Fruit fly (Drosophila melanogaster) whole organism, embryonic: Measurements from ENCODE around the gene CG46317.

Source experiments
- Asciz ChIP-seq: fragments of 200-800 bp; sonication (Bioruptor generic); optimal IDR thresholded peaks from 2 replicates; lab custom pipeline; 2017; ENCODE audit warnings: missing biosample characterization, mild to moderate bottlenecking, missing genetic modification characterization, missing genetic modification reagents
- BEAF-32 ChIP-seq: fragments of 200-800 bp; sonication (Bioruptor generic); optimal IDR thresholded peaks from 3 replicates; lab custom pipeline; 2017; ENCODE audit warnings: missing biosample characterization, missing genetic modification characterization, mild to moderate bottlenecking, moderate library complexity, missing genetic modification reagents
- Bdp1 ChIP-seq: fragments of 200-800 bp; sonication (Bioruptor generic); optimal IDR thresholded peaks from 3 replicates; lab custom pipeline; 2016; ENCODE audit warnings: missing biosample characterization, missing genetic modification characterization
- CG10366 ChIP-seq: fragments of 200-800 bp; sonication (Bioruptor generic); IDR thresholded peaks from 2 replicates; pipeline ENCODE4 v1.3.6; 2022; ENCODE audit warnings: missing biosample characterization, missing genetic modification characterization
- CG11695 ChIP-seq: fragments of 200-800 bp; sonication (Bioruptor generic); IDR thresholded peaks from 3 replicates; pipeline ENCODE4 v1.3.6; 2022; ENCODE audit warnings: missing biosample characterization, missing genetic modification characterization
- CG11696 ChIP-seq: fragments of 200-800 bp; sonication (Bioruptor generic); IDR thresholded peaks from 2 replicates; pipeline ENCODE4 v1.3.6; 2022; ENCODE audit warnings: missing biosample characterization, missing genetic modification characterization
- CG12155 ChIP-seq: fragments of 200-800 bp; sonication (Bioruptor generic); optimal IDR thresholded peaks from 3 replicates; lab custom pipeline; 2016; ENCODE audit warnings: missing biosample characterization, missing genetic modification characterization
- CG17829 ChIP-seq: fragments of 200-800 bp; optimal IDR thresholded peaks from 2 replicates; lab custom pipeline; 2019; ENCODE audit warnings: missing biosample characterization, mild to moderate bottlenecking, missing genetic modification characterization, moderate library complexity
- CG17912 ChIP-seq: fragments of 200-800 bp; sonication (Bioruptor generic); optimal IDR thresholded peaks from 2 replicates; lab custom pipeline; 2018; ENCODE audit warnings: missing biosample characterization, mild to moderate bottlenecking, missing genetic modification characterization
- CG1792 ChIP-seq: fragments of 200-800 bp; sonication (Bioruptor generic); optimal IDR thresholded peaks from 2 replicates; lab custom pipeline; 2016; ENCODE audit warnings: missing biosample characterization, missing genetic modification characterization
- CG30403 ChIP-seq: fragments of 200-800 bp; sonication (Bioruptor generic); optimal IDR thresholded peaks from 3 replicates; lab custom pipeline; 2016; ENCODE audit warnings: missing biosample characterization, missing genetic modification characterization
- CG30431 ChIP-seq: fragments of 200-800 bp; sonication (Bioruptor generic); optimal IDR thresholded peaks from 2 replicates; lab custom pipeline; 2017; ENCODE audit warnings: missing biosample characterization, missing genetic modification characterization
- CG31441 ChIP-seq: fragments of 200-800 bp; sonication (Bioruptor generic); IDR thresholded peaks from 2 replicates; pipeline ENCODE4 v1.3.6; 2022; ENCODE audit warnings: missing biosample characterization, missing genetic modification characterization
- CG4854 ChIP-seq: fragments of 200-800 bp; sonication (Bioruptor generic); optimal IDR thresholded peaks from 2 replicates; lab custom pipeline; 2016; ENCODE audit warnings: missing biosample characterization, missing genetic modification characterization, inconsistent platforms
- CG6272 ChIP-seq: fragments of 200-800 bp; sonication (Bioruptor generic); IDR thresholded peaks from 2 replicates; pipeline ENCODE4 v1.3.6; 2022; ENCODE audit warnings: missing biosample characterization, missing genetic modification characterization
- CG7271 ChIP-seq: fragments of 200-800 bp; sonication (Bioruptor generic); optimal IDR thresholded peaks from 2 replicates; lab custom pipeline; 2018; ENCODE audit warnings: missing biosample characterization, mild to moderate bottlenecking, missing genetic modification characterization, moderate library complexity
- CG9215 ChIP-seq: fragments of 200-800 bp; sonication (Bioruptor generic); IDR thresholded peaks from 2 replicates; pipeline ENCODE4 v1.3.6; 2022; ENCODE audit warnings: missing biosample characterization, missing genetic modification characterization
- Deaf1 ChIP-seq: fragments of 200-800 bp; optimal IDR thresholded peaks from 3 replicates; lab custom pipeline; 2019; ENCODE audit warnings: missing biosample characterization, mild to moderate bottlenecking, missing genetic modification characterization, moderate library complexity
- Hr78 ChIP-seq, 2 experiments: fragments of 200-800 bp in 1 of 2; fragments of >200 bp in 1 of 2; sonication (Bioruptor generic) in 1 of 2; optimal IDR thresholded peaks; 2 replicates each; lab custom pipeline; 2017 to 2019; ENCODE audit warnings: missing biosample characterization in 2 of 2, missing genetic modification characterization in 2 of 2, mild to moderate bottlenecking in 1 of 2, moderate library complexity in 1 of 2
- Meics ChIP-seq: fragments of 200-800 bp; sonication (Bioruptor generic); optimal IDR thresholded peaks from 2 replicates; lab custom pipeline; 2017; ENCODE audit warnings: missing biosample characterization, mild to moderate bottlenecking, missing genetic modification characterization
- Nf-YB ChIP-seq: fragments of 200-800 bp; sonication (Bioruptor generic); optimal IDR thresholded peaks from 3 replicates; lab custom pipeline; 2019; ENCODE audit warnings: missing biosample characterization, mild to moderate bottlenecking, missing genetic modification characterization, moderate library complexity
- Oli ChIP-seq: fragments of 200-800 bp; sonication (Bioruptor generic); optimal IDR thresholded peaks from 2 replicates; lab custom pipeline; 2018; ENCODE audit warnings: missing biosample characterization, mild to moderate bottlenecking, missing genetic modification characterization, moderate library complexity
- Sry-δ ChIP-seq: fragments of 200-800 bp; sonication (Bioruptor generic); optimal IDR thresholded peaks from 2 replicates; lab custom pipeline; 2016; ENCODE audit warnings: missing biosample characterization, missing genetic modification characterization
- Xbp1 ChIP-seq: fragments of 200-800 bp; sonication (Bioruptor generic); optimal IDR thresholded peaks from 3 replicates; lab custom pipeline; 2016; ENCODE audit warnings: missing biosample characterization, mild to moderate bottlenecking, missing genetic modification characterization
- bsh ChIP-seq, 2 experiments: fragments of 200-800 bp; sonication (Bioruptor generic); optimal IDR thresholded peaks; 2 replicates each; lab custom pipeline; 2017 to 2018; ENCODE audit warnings: mild to moderate bottlenecking in 2 of 2, missing biosample characterization in 2 of 2, missing genetic modification characterization in 2 of 2, moderate library complexity in 1 of 2
- chif ChIP-seq, 2 experiments: fragments of 200-800 bp; sonication (Bioruptor generic); optimal IDR thresholded peaks; 3 replicates each; lab custom pipeline; 2016; ENCODE audit warnings: missing biosample characterization in 2 of 2, missing genetic modification characterization in 2 of 2
- ci ChIP-seq: fragments of 200-800 bp; sonication (Bioruptor generic); IDR thresholded peaks from 3 replicates; pipeline ENCODE4 v1.3.6; 2022; ENCODE audit warnings: missing biosample characterization, missing genetic modification characterization
- croc ChIP-seq: fragments of 200-800 bp; sonication (Bioruptor generic); conservative IDR thresholded peaks from 3 replicates; pipeline ENCODE4 v1.3.6; 2022; ENCODE audit warnings: missing biosample characterization, missing genetic modification characterization
- da ChIP-seq: fragments of 200-800 bp; sonication (Bioruptor generic); optimal IDR thresholded peaks from 2 replicates; lab custom pipeline; 2016; ENCODE audit warnings: missing biosample characterization, missing genetic modification characterization
- danr ChIP-seq: fragments of 200-800 bp; sonication (Bioruptor generic); IDR thresholded peaks from 2 replicates; pipeline ENCODE4 v1.3.6; 2022; ENCODE audit warnings: missing biosample characterization, missing genetic modification characterization
- dimm ChIP-seq: fragments of 200-800 bp; sonication (Bioruptor generic); IDR thresholded peaks from 2 replicates; pipeline ENCODE4 v1.3.6; 2022; ENCODE audit warnings: missing biosample characterization, missing genetic modification characterization
- dpn ChIP-seq, 2 experiments: fragments of 200-800 bp; sonication (Bioruptor generic); optimal IDR thresholded peaks; 3 replicates each; lab custom pipeline; 2016; ENCODE audit warnings: missing biosample characterization in 2 of 2, missing genetic modification characterization in 2 of 2
- dysf ChIP-seq: fragments of 200-800 bp; sonication (Bioruptor generic); IDR thresholded peaks from 3 replicates; pipeline ENCODE4 v1.3.6; 2022; ENCODE audit warnings: missing biosample characterization, missing genetic modification characterization
- esg ChIP-seq: fragments of 200-800 bp; sonication (Bioruptor generic); conservative IDR thresholded peaks from 2 replicates; pipeline ENCODE4 v1.3.6; 2022; ENCODE audit warnings: missing biosample characterization, missing genetic modification characterization
- kni ChIP-seq: fragments of 200-800 bp; sonication (Bioruptor generic); optimal IDR thresholded peaks from 3 replicates; lab custom pipeline; 2017; ENCODE audit warnings: mild to moderate bottlenecking, missing biosample characterization, missing genetic modification reagents, missing genetic modification characterization
- lov ChIP-seq, 2 experiments: fragments of 200-800 bp in 1 of 2; fragments of >200 bp in 1 of 2; sonication (Bioruptor generic) in 1 of 2; IDR thresholded peaks in 1 of 2; optimal IDR thresholded peaks in 1 of 2; 2 replicates in 1 of 2; 3 replicates in 1 of 2; pipeline versions ENCODE4 v1.3.6 to Lab custom; 2017 to 2022; ENCODE audit warnings: missing biosample characterization in 1 of 2, missing genetic modification characterization in 1 of 2
- org-1 ChIP-seq: fragments of 200-800 bp; sonication (Bioruptor generic); optimal IDR thresholded peaks from 2 replicates; lab custom pipeline; 2017; ENCODE audit warnings: missing biosample characterization, missing genetic modification characterization
- pan ChIP-seq, 4 experiments: fragments of >200 bp in 3 of 4; fragments of 200-800 bp in 1 of 4; sonication (Bioruptor generic) in 1 of 4; optimal IDR thresholded peaks in 3 of 4; IDR thresholded peaks in 1 of 4; 2 replicates each; pipeline versions ENCODE4 v1.3.6 to Lab custom; 2017 to 2022; ENCODE audit warnings: missing biosample characterization in 2 of 4, missing genetic modification characterization in 2 of 4, mixed read lengths in 1 of 4
- prd ChIP-seq, 3 experiments: fragments of >200 bp in 2 of 3; fragments of 200-800 bp in 1 of 3; sonication (Bioruptor generic) in 1 of 3; optimal IDR thresholded peaks in 2 of 3; IDR thresholded peaks in 1 of 3; 2 replicates in 2 of 3; 3 replicates in 1 of 3; pipeline versions ENCODE4 v1.3.6 to Lab custom; 2017 to 2022; ENCODE audit warnings: missing biosample characterization in 1 of 3, missing genetic modification characterization in 1 of 3
- slbo ChIP-seq: fragments of 200-800 bp; sonication (Bioruptor generic); IDR thresholded peaks from 2 replicates; pipeline ENCODE4 v1.3.6; 2022; ENCODE audit warnings: missing biosample characterization, missing genetic modification characterization
- sr ChIP-seq: fragments of 200-800 bp; sonication (Bioruptor generic); IDR thresholded peaks from 3 replicates; pipeline ENCODE4 v1.3.6; 2022; ENCODE audit warnings: missing biosample characterization, missing genetic modification characterization
- ssp ChIP-seq: fragments of 200-800 bp; sonication (Bioruptor generic); IDR thresholded peaks from 2 replicates; pipeline ENCODE4 v1.3.6; 2022; ENCODE audit warnings: missing biosample characterization, missing genetic modification characterization
- stwl ChIP-seq: fragments of 200-800 bp; sonication (Bioruptor generic); optimal IDR thresholded peaks from 3 replicates; lab custom pipeline; 2018; ENCODE audit warnings: missing biosample characterization, mild to moderate bottlenecking, missing genetic modification characterization, moderate library complexity
- tio ChIP-seq: fragments of 200-800 bp; sonication (Bioruptor generic); optimal IDR thresholded peaks from 2 replicates; lab custom pipeline; 2017; ENCODE audit warnings: missing biosample characterization, missing genetic modification characterization, inconsistent platforms
- unc-4 ChIP-seq: fragments of 200-800 bp; sonication (Bioruptor generic); IDR thresholded peaks from 2 replicates; pipeline ENCODE4 v1.3.6; 2022; ENCODE audit warnings: missing biosample characterization, missing genetic modification characterization; ENCODE audit not compliant: partially characterized antibody
- unpg ChIP-seq: fragments of 200-800 bp; sonication (Bioruptor generic); optimal IDR thresholded peaks from 3 replicates; lab custom pipeline; 2018; ENCODE audit warnings: missing biosample characterization, mild to moderate bottlenecking, missing genetic modification characterization, moderate library complexity

CG46317 gene

DNA sequence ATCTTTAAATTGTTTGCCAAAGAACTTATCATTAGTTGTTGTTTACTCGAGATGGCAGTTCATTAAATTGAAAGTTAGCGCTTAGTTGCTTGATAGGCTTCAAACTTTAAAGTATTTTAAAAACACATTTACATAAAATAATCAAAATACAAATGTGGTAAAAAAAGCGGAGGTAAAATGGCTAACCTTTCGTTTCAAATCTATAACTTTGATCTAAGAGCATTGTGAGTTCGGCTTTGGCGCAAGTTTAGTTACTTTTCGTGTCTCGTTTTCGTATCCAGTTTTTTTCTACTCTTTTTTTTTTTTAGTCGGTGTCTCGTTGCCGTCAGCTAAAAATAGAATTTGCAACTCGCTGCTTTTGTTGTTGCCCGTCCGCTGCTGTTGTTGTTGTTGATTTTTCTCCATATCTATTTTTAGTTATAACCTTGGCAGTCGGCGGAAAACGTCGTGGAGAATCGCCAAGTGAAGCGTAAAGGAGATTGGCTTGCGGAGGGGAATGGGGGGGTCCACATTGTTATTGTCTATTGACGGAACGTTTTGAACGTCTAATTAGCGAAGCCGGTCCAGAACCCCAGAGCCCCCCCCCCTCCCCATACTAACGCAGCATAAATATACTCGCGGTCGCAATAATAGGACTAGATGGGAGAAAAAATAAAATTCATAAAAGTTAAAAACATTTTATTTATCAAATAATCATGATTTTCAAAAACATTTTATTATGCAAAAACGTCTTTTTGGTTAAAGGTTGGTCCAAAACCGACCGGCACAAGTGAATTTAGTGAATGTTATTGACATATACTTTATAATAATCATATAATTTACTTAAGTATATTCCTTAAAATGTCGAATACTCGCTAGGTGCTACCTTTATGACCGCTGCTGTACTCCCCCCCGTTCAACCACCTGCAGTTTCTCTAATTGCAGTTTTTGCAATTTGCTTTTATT is 46.2 kb upstream of the CG46317 start (continued):
- no peak for TF ChIP-seq lov (optimal IDR thresholded peaks at IDR 0.05; lab: Kevin White, UChicago)
- TF ChIP-seq lov (GFP tag; IDR thresholded peaks at IDR 0.05; lab: Robert Waterston, UW) = no peak
- no peak for TF ChIP-seq CG17912 (GFP tag; lab: Kevin White, UChicago)
- TF ChIP-seq Hr78 (GFP tag; optimal IDR thresholded peaks at IDR 0.05; lab: Kevin White, UChicago) = no peak
- TF ChIP-seq CG9215 (GFP tag; lab: Robert Waterston, UW) = peak; percentile 24; the same call in 1 of the 2 replicates
- 0 out of 2 replicates have a peak, but pooled peaks have one; percentile 24 for TF ChIP-seq esg (GFP tag; lab: Robert Waterston, UW)
- peak; percentile 13 for TF ChIP-seq Xbp1 (GFP tag; lab: Kevin White, UChicago)
- no peak for TF ChIP-seq CG30431 (GFP tag; lab: Kevin White, UChicago)
- TF ChIP-seq CG11696 (GFP tag; lab: Robert Waterston, UW) = peak; percentile 72
- no peak for TF ChIP-seq danr (GFP tag; lab: Robert Waterston, UW)
- TF ChIP-seq bsh (GFP tag; optimal IDR thresholded peaks at IDR 0.05; lab: Kevin White, UChicago) = peak; percentile 46 to 74
- TF ChIP-seq Oli (tag; lab: Kevin White, UChicago) = peak; percentile 59
- TF ChIP-seq Meics (GFP tag; lab: Kevin White, UChicago) = peak; percentile 57
- no peak for TF ChIP-seq Nf-YB (GFP tag; lab: Kevin White, UChicago)
- TF ChIP-seq CG11695 (GFP tag; lab: Robert Waterston, UW) = peak; percentile 66; the same call in 2 of the 3 replicates
- peak in 1 of 2 experiments; percentile 40 for TF ChIP-seq dpn (GFP tag; optimal IDR thresholded peaks at IDR 0.05; lab: Kevin White, UChicago)
- TF ChIP-seq Deaf1 = peak; percentile 31
- no peak for TF ChIP-seq unc-4 (GFP tag; lab: Robert Waterston, UW)
- no peak for TF ChIP-seq dimm (GFP tag; lab: Robert Waterston, UW)
- no peak for TF ChIP-seq sr (GFP tag; lab: Robert Waterston, UW)
- TF ChIP-seq CG7271 (tag; lab: Kevin White, UChicago) = no peak
- TF ChIP-seq CG31441 (GFP tag; lab: Robert Waterston, UW) = peak; percentile 32; the same call in 1 of the 2 replicates
- no peak for TF ChIP-seq kni (GFP tag; lab: Kevin White, UChicago)
- no peak for TF ChIP-seq BEAF-32 (GFP tag; lab: Kevin White, UChicago)
- no peak for TF ChIP-seq chif (GFP tag; optimal IDR thresholded peaks at IDR 0.05; lab: Kevin White, UChicago)
- TF ChIP-seq CG6272 = no peak
- TF ChIP-seq ssp (GFP tag; lab: Robert Waterston, UW) = no peak
- no peak for TF ChIP-seq CG1792 (GFP tag; lab: Kevin White, UChicago)
- TF ChIP-seq pan (optimal IDR thresholded peaks at IDR 0.05; lab: Kevin White, UChicago) = no peak
- TF ChIP-seq pan (GFP tag; optimal IDR thresholded peaks at IDR 0.05 in 1 of 2, IDR thresholded peaks at IDR 0.05 in 1 of 2) = peak in 1 of 2 experiments; percentile 42
- TF ChIP-seq tio (GFP tag; lab: Kevin White, UChicago) = peak; percentile 19
- peak; percentile 69 for TF ChIP-seq dysf (GFP tag; lab: Robert Waterston, UW)
- TF ChIP-seq CG30403 (GFP tag; lab: Kevin White, UChicago) = peak; percentile 27
- no peak for TF ChIP-seq stwl (tag; lab: Kevin White, UChicago)
- TF ChIP-seq ci = peak; percentile 28; the same call in 1 of the 3 replicates
- no peak for TF ChIP-seq CG4854 (GFP tag; lab: Kevin White, UChicago)
- no peak for TF ChIP-seq Asciz (GFP tag; lab: Kevin White, UChicago)
- no peak for TF ChIP-seq Sry-δ
- TF ChIP-seq unpg (GFP tag; lab: Kevin White, UChicago) = peak; percentile 61
- no peak for TF ChIP-seq Bdp1 (GFP tag; lab: Kevin White, UChicago)
- TF ChIP-seq prd (optimal IDR thresholded peaks at IDR 0.05; lab: Kevin White, UChicago) = no peak
- TF ChIP-seq prd (GFP tag; IDR thresholded peaks at IDR 0.05; lab: Robert Waterston, UW) = peak; percentile 63; the same call in 2 of the 3 replicates
- TF ChIP-seq org-1 (GFP tag; lab: Kevin White, UChicago) = peak; percentile 28
- TF ChIP-seq CG10366 = peak; percentile 16; the same call in 1 of the 2 replicates
- peak; percentile 69 for TF ChIP-seq slbo
- TF ChIP-seq da (GFP tag; lab: Kevin White, UChicago) = no peak
- TF ChIP-seq croc (GFP tag; lab: Robert Waterston, UW) = no peak
- TF ChIP-seq CG17829 (tag; lab: Kevin White, UChicago) = peak; percentile 17
- peak; percentile 12 for TF ChIP-seq CG12155 (GFP tag; lab: Kevin White, UChicago)
